Worm (Caenorhabditis elegans): ENCODE results near the gene C49G7.12.

The C49G7.12 gene

ce11 chrV:3995838-3996237, 42.4 kb upstream of the C49G7.12 start, which contains the start of gene srx-62:
Gene srx-62 (minus strand): TSS chrV:3995938.
- TF ChIP-seq egl-27 (tag; optimal IDR thresholded peaks at IDR 0.05): no peak

DNA sequence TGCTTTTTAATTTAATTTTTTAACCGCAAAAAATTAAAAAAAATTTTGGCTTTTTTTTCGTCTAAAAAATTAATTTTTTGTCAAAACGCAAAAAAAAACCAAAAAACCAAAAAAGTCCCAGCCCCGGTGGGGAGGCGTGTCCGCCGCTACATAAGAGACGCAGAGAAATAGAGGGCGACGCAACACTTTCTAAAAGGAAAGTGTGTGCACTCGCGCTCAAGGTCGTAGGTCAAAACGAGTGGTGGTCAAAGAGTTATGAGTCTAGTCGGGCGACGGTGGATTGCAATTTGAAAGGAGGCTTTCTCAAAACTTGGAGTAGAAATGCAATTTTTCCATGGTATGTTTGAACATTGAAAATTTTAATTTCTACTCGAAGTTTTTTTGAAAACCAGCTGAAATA, 33.6 kb upstream of the C49G7.12 start:
- TF ChIP-seq hlh-30 (tag; optimal IDR thresholded peaks at IDR 0.05; ENCODE audit: insufficient read depth) (no peak), ZK546.5 (tag; optimal IDR thresholded peaks at IDR 0.05) (no peak), nhr-111 (GFP tag; optimal IDR thresholded peaks at IDR 0.05) (no peak), zfp-3 (GFP tag; conservative IDR thresholded peaks at IDR 0.05) (no peak), F49E8.2 (tag; optimal IDR thresholded peaks at IDR 0.05; ENCODE audit: borderline replicate concordance) (no peak), nhr-76 (tag; optimal IDR thresholded peaks at IDR 0.05) (no peak), ctbp-1 (GFP tag; IDR thresholded peaks at IDR 0.05) (no peak), set-16 (GFP tag; IDR thresholded peaks at IDR 0.05) (no peak), zfp-2 (tag; optimal IDR thresholded peaks at IDR 0.05) (no peak), mes-2 (tag; optimal IDR thresholded peaks at IDR 0.05; ENCODE audit: poor library complexity, severe bottlenecking) (no peak), zip-2 (tag; optimal IDR thresholded peaks at IDR 0.05) (no peak), ZK337.2 (GFP tag; IDR thresholded peaks at IDR 0.05) (no peak), dmd-9 (GFP tag; IDR thresholded peaks at IDR 0.05) (no peak), lin-13 (GFP tag; optimal IDR thresholded peaks at IDR 0.05) (no peak)

DNA sequence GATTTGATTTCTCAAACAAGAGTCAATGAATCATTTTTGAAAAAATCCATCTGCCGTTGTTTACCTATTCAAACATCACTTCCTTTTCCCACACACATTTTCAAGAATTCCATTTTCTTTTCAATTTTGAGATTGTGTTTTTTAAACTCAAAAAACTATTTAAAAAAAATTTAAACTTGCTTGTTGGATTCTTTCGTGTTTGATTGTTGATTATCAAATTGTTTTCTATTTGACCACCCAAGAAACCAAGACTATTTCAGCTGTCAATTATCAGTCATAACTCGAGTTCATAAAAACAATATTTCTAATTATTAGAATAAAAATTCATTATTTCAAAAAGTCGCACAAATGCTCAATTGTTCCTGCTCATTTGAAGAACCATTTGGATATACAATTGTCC, 33.0 kb upstream of the C49G7.12 start, which contains the start of gene srh-8:
TSS of gene srh-8 (plus strand) at position 301 of the 400 bp plus-strand sequence.
- TF ChIP-seq nhr-237 (tag; optimal IDR thresholded peaks at IDR 0.05): no peak
- TF ChIP-seq aha-1 (tag): peak; percentile 25
- TF ChIP-seq F44E2.7 (GFP tag; IDR thresholded peaks at IDR 0.05): no peak
- no peak for TF ChIP-seq daf-19 (GFP tag; conservative IDR thresholded peaks at IDR 0.05)
- TF ChIP-seq arid-1 (GFP tag; conservative IDR thresholded peaks at IDR 0.05): no peak
- no peak for TF ChIP-seq lsy-2 (tag; optimal IDR thresholded peaks at IDR 0.05)
- no peak for TF ChIP-seq hif-1 (tag; optimal IDR thresholded peaks at IDR 0.05)
- TF ChIP-seq snpc-4 (tag; optimal IDR thresholded peaks at IDR 0.05): no peak

- no peak for TF ChIP-seq tag-97 (GFP tag; IDR thresholded peaks at IDR 0.05)
- no peak for TF ChIP-seq nhr-10 (tag; optimal IDR thresholded peaks at IDR 0.05)
- no peak for TF ChIP-seq cey-2 (tag; optimal IDR thresholded peaks at IDR 0.05; ENCODE audit: borderline replicate concordance, insufficient read depth)
These were observed 30.3 kb upstream of the C49G7.12 start, which contains the start of gene srh-7 for ce11 chrV:4007927-4008326. Gene srh-7 (plus strand): TSS chrV:4008227.

- TF ChIP-seq fkh-10 (GFP tag; optimal IDR thresholded peaks at IDR 0.05) (no peak), aha-1 (tag) (peak; percentile 3), Y5F2A.4 (GFP tag; optimal IDR thresholded peaks at IDR 0.05) (no peak), zag-1 (tag; optimal IDR thresholded peaks at IDR 0.05) (no peak)
These were observed 28.0 kb upstream of the C49G7.12 start, which contains the start of gene srh-4 for ce11 chrV:4010170-4010569. Gene srh-4 (plus strand): TSS chrV:4010470.

DNA sequence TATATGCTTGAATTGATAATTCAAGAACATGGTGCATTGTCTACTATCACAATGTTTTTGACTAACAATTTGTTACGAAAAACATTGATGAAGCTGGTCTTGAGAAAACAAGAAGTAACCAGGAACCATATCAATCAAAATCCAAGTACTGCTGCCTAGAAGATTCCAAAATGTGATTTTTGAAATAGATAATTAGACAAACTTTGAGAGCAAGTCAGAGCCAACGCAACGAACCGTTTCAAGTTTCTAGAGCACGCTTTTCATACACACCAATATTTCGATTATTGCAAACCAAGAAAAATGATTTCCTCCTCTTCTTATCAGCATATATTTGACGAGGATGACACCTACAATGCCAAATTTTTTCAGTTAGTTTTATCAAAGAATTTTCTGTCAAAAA, 21.4 kb upstream of the C49G7.12 start, which contains the start of gene srw-89:
TSS of gene srw-89 (plus strand) at position 301 of the 400 bp plus-strand sequence.
- TF ChIP-seq dmd-9 (GFP tag; IDR thresholded peaks at IDR 0.05): no peak
- TF ChIP-seq ama-1 (optimal IDR thresholded peaks at IDR 0.05): no peak
- TF ChIP-seq nhr-6 (tag; optimal IDR thresholded peaks at IDR 0.05): no peak
- no peak for TF ChIP-seq mdt-29 (GFP tag; IDR thresholded peaks at IDR 0.05)
- no peak for TF ChIP-seq zip-2 (tag; optimal IDR thresholded peaks at IDR 0.05)
- TF ChIP-seq Y48G9A.11 (GFP tag; IDR thresholded peaks at IDR 0.05): no peak
- no peak for TF ChIP-seq hif-1 (tag; optimal IDR thresholded peaks at IDR 0.05)
- TF ChIP-seq unc-130 (GFP tag; optimal IDR thresholded peaks at IDR 0.05): no peak

Measured in whole organism, L4 larva.